Fruit fly (Drosophila melanogaster): Measurements from ENCODE around the gene CG42729.

DNA sequence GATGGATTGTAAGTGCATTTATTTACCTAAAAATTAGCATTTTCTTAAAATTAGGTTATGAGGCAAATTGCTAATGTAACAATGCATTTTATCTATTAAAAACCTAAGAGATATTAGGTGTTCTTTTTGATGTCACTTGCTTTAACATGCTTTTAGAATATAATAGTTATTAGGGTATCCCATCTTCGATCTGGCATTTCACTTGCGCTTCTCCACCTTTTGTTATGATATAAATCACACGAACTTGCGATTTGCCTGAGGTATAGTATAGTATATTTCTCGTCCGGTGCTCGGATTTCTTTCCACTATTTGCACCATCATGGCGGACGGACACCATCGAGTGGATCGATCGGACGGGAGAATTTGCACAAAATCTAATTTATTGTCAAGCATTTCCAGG is 2.8 kb upstream of the CG42729 start:
- TF ChIP-seq D1 (tag; optimal IDR thresholded peaks at IDR 0.05) (no peak), CG8301 (tag; optimal IDR thresholded peaks at IDR 0.05) (no peak), CG14655 (GFP tag; optimal IDR thresholded peaks at IDR 0.05) (no peak), EcR (GFP tag; optimal IDR thresholded peaks at IDR 0.05) (no peak), Pif1A (GFP tag; optimal IDR thresholded peaks at IDR 0.05) (no peak), CG13204 (GFP tag; optimal IDR thresholded peaks at IDR 0.05) (no peak), rn (GFP tag; IDR thresholded peaks at IDR 0.05) (no peak), CG12605 (GFP tag; IDR thresholded peaks at IDR 0.05) (no peak), Ets98B (GFP tag; IDR thresholded peaks at IDR 0.05) (no peak), CG17806 (tag; optimal IDR thresholded peaks at IDR 0.05) (no peak), fd96Ca (GFP tag; IDR thresholded peaks at IDR 0.05) (no peak), CG34367 (tag; optimal IDR thresholded peaks at IDR 0.05) (no peak), gl (tag; optimal IDR thresholded peaks at IDR 0.05) (no peak), CG10348 (GFP tag; IDR thresholded peaks at IDR 0.05) (no peak)

All from whole organism, pupa.